Worm (Caenorhabditis elegans) whole organism, L4 larva: Measurements from ENCODE around the gene K07E8.6.

Experiments
- D1046.2 ChIP-seq: fragments of 200-800 bp; sonication (Bioruptor generic); IDR thresholded peaks from 2 replicates; pipeline ENCODE4 v1.3.6; 2022; ENCODE audit warnings: missing genetic modification characterization, missing compliant biosample characterization
- F10B5.3 ChIP-seq: sonication (generic microtip); optimal IDR thresholded peaks from 2 replicates; lab custom pipeline; 2016; ENCODE audit warnings: mild to moderate bottlenecking, missing genetic modification characterization, missing compliant biosample characterization
- F49E8.2 ChIP-seq: sonication (generic microtip); optimal IDR thresholded peaks from 2 replicates; lab custom pipeline; 2016; ENCODE audit warnings: missing compliant biosample characterization, mild to moderate bottlenecking, missing genetic modification characterization, borderline replicate concordance
- T20F7.1 ChIP-seq: fragments of 200-800 bp; sonication (Bioruptor generic); optimal IDR thresholded peaks from 2 replicates; lab custom pipeline; 2018; ENCODE audit warnings: mild to moderate bottlenecking, missing genetic modification characterization, missing compliant biosample characterization
- aha-1 ChIP-seq: fragments of 150-350 bp; peaks from one replicate; lab custom pipeline; 2014; ENCODE audit warnings: missing biosample characterization, missing genetic modification characterization
- ama-1 ChIP-seq: fragments of 150-350 bp; optimal IDR thresholded peaks from 2 replicates; lab custom pipeline; 2014; ENCODE audit warnings: inconsistent platforms, mixed read lengths
- ceh-20 ChIP-seq: fragments of 200-800 bp; sonication (Bioruptor generic); IDR thresholded peaks from 2 replicates; pipeline ENCODE4 v1.3.6; 2022; ENCODE audit warnings: missing genetic modification reagents, missing genetic modification characterization, missing compliant biosample characterization
- ceh-32 ChIP-seq: sonication (generic microtip); optimal IDR thresholded peaks from 2 replicates; lab custom pipeline; 2016; ENCODE audit warnings: mild to moderate bottlenecking, missing genetic modification characterization, missing compliant biosample characterization; ENCODE audit not compliant: poor library complexity
- ceh-82 ChIP-seq: sonication (generic microtip); optimal IDR thresholded peaks from 2 replicates; lab custom pipeline; 2017; ENCODE audit warnings: missing biosample characterization, missing genetic modification characterization
- ctbp-1 ChIP-seq: fragments of 200-800 bp; sonication (Bioruptor generic); IDR thresholded peaks from 2 replicates; pipeline ENCODE4 v1.3.6; 2022; ENCODE audit warnings: missing genetic modification reagents, missing genetic modification characterization, missing compliant biosample characterization
- daf-16 ChIP-seq, 3 experiments: sonication (generic microtip); optimal IDR thresholded peaks; 2 replicates each; lab custom pipeline; 2016 to 2017; ENCODE audit warnings: missing genetic modification characterization in 3 of 3, missing genetic modification reagents in 3 of 3, mild to moderate bottlenecking in 2 of 3, missing compliant biosample characterization in 2 of 3, missing biosample characterization in 1 of 3, moderate library complexity in 1 of 3
- daf-8 ChIP-seq: fragments of 200-800 bp; sonication (Bioruptor generic); IDR thresholded peaks from 2 replicates; pipeline ENCODE4 v1.3.6; 2022; ENCODE audit warnings: missing genetic modification characterization, missing compliant biosample characterization
- dmd-6 ChIP-seq: fragments of 200-800 bp; sonication (Bioruptor generic); IDR thresholded peaks from 2 replicates; pipeline ENCODE4 v1.3.6; 2022; ENCODE audit warnings: missing genetic modification reagents, missing genetic modification characterization, missing compliant biosample characterization
- hlh-11 ChIP-seq: fragments of 200-800 bp; sonication (Bioruptor generic); optimal IDR thresholded peaks from 2 replicates; lab custom pipeline; 2018; ENCODE audit warnings: mild to moderate bottlenecking, missing genetic modification characterization, missing compliant biosample characterization
- hlh-30 ChIP-seq: sonication (generic microtip); optimal IDR thresholded peaks from 2 replicates; lab custom pipeline; 2017; ENCODE audit warnings: antibody characterized with exemption, mild to moderate bottlenecking, missing genetic modification characterization, missing compliant biosample characterization; ENCODE audit not compliant: insufficient read depth
- lim-7 ChIP-seq: fragments of 200-800 bp; sonication (Bioruptor generic); IDR thresholded peaks from 2 replicates; pipeline ENCODE4 v1.3.6; 2022; ENCODE audit warnings: missing genetic modification characterization, missing compliant biosample characterization
- lin-38 ChIP-seq: fragments of 200-800 bp; sonication (Bioruptor generic); IDR thresholded peaks from 2 replicates; pipeline ENCODE4 v1.3.6; 2022; ENCODE audit warnings: missing genetic modification reagents, missing genetic modification characterization, missing compliant biosample characterization
- mdt-29 ChIP-seq: fragments of 200-800 bp; sonication (Bioruptor generic); IDR thresholded peaks from 2 replicates; pipeline ENCODE4 v1.3.6; 2022; ENCODE audit warnings: missing genetic modification reagents, missing genetic modification characterization, missing compliant biosample characterization
- mes-2 ChIP-seq: sonication (generic microtip); optimal IDR thresholded peaks from 2 replicates; lab custom pipeline; 2016; ENCODE audit warnings: missing genotype, mild to moderate bottlenecking, missing genetic modification characterization, missing compliant biosample characterization; ENCODE audit not compliant: poor library complexity, severe bottlenecking
- nhr-111 ChIP-seq: fragments of 200-800 bp; sonication (Bioruptor generic); optimal IDR thresholded peaks from 2 replicates; lab custom pipeline; 2018; ENCODE audit warnings: mild to moderate bottlenecking, missing genetic modification characterization, missing compliant biosample characterization
- nhr-25 ChIP-seq: sonication (generic microtip); optimal IDR thresholded peaks from 2 replicates; lab custom pipeline; 2017; ENCODE audit warnings: missing genetic modification characterization, mild to moderate bottlenecking, missing compliant biosample characterization, antibody characterized with exemption, moderate library complexity, borderline replicate concordance; ENCODE audit not compliant: insufficient read depth
- nhr-76 ChIP-seq: fragments of 150-350 bp; optimal IDR thresholded peaks from 2 replicates; lab custom pipeline; 2014; ENCODE audit warnings: missing biosample characterization, missing genetic modification characterization
- nhr-77 ChIP-seq: fragments of 150-350 bp; optimal IDR thresholded peaks from 2 replicates; lab custom pipeline; 2014; ENCODE audit warnings: missing biosample characterization, missing genetic modification characterization
- set-16 ChIP-seq: fragments of 200-800 bp; sonication (Bioruptor generic); IDR thresholded peaks from 2 replicates; pipeline ENCODE4 v1.3.6; 2022; ENCODE audit warnings: missing genetic modification reagents, missing genetic modification characterization, missing compliant biosample characterization
- tag-97 ChIP-seq: fragments of 200-800 bp; sonication (Bioruptor generic); IDR thresholded peaks from 2 replicates; pipeline ENCODE4 v1.3.6; 2022; ENCODE audit warnings: missing genetic modification characterization, missing compliant biosample characterization
- tra-1 ChIP-seq: fragments of 200-800 bp; sonication (Bioruptor generic); IDR thresholded peaks from 2 replicates; pipeline ENCODE4 v1.3.6; 2022; ENCODE audit warnings: missing genetic modification reagents, missing genetic modification characterization, missing compliant biosample characterization
- unc-62 ChIP-seq, 3 experiments: fragments of 150-350 bp in 1 of 3; sonication (generic microtip); optimal IDR thresholded peaks in 2 of 3; peaks in 1 of 3; 1 replicate in 1 of 3; 2 replicates in 2 of 3; lab custom pipeline; 2014 to 2017; ENCODE audit warnings: missing biosample characterization in 3 of 3, missing genetic modification characterization in 3 of 3, missing genetic modification reagents in 3 of 3, missing genotype in 1 of 3
- zip-2 ChIP-seq: fragments of 150-350 bp; optimal IDR thresholded peaks from 2 replicates; lab custom pipeline; 2014; ENCODE audit warnings: missing biosample characterization, missing genetic modification characterization

Gene K07E8.6

DNA sequence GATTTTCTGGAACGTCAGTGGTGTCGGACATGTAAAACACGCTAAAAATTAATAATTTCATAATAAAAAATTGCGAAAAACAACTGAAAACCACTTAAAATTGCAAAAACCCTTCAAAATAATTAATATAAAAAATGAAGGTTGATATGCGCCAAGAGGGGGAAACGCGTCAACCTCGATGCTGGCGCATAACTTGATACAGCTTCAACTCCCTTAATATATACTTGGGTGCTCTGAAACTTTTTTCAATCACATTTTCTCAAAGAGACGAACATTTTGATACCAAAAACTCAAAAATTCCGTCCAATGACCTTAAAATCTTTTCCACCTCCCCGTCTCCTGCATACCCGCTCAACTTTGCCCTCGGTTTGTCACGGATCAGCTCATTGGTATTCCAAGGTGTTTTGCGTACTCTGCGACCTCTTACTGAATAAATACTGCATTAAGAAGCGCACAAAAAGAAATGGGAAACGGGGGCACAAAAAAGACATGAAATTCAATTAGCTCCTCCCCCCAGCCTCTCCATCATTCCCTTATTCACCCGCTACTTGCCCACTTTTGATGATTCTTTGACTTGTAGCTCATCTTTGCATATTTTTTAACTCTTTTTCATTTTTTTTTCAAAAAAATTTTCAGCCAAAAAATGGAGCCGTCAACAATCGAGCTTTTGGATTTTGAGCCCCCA lies 11.1 kb upstream of the K07E8.6 start, which contains the start of the genes K07E8.7 and frpr-14:
TSS of gene K07E8.7 (minus strand) at position 47 of the 685 bp plus-strand sequence.
TSS of gene frpr-14 (plus strand) at position 635 of the 685 bp plus-strand sequence.
- TF ChIP-seq aha-1 (tag; lab: Kevin White, UChicago) (peak; percentile 24), mes-2 (tag; lab: Kevin White, UChicago) (peak; percentile 32), mdt-29 (no peak), lin-38 (GFP tag; lab: Robert Waterston, UW) (peak; percentile 46)

DNA sequence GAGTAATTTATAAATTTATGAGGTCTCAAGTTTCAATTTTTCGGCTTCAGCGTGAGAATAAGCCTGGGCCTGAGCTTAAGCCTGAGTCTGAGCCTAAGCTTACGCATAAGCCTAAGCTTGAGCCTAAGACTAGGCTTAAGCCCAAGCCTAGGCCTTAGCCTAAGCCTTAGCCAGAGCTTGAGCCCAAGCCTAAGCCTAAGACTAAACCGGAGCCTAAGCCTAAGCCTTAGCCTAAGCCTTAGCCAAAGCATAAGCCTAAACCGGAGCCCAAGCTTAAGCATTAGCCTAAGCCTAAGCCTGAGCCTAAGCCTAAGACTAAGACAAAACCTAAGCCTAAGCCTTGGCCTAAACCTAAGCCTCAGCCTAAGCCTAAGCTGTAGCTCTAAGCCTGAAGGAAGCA lies 4.4 kb upstream of the K07E8.6 start:
- TF ChIP-seq tag-97 (no peak), F49E8.2 (no peak), hlh-11 (tag; lab: Kevin White, UChicago) (no peak), nhr-77 (no peak), daf-8 (GFP tag; lab: Robert Waterston, UW) (no peak), ceh-82 (tag; lab: Kevin White, UChicago) (no peak), ama-1 (no peak), ceh-32 (tag; lab: Kevin White, UChicago) (no peak), zip-2 (tag; lab: Kevin White, UChicago) (no peak), F10B5.3 (no peak), daf-16 (GFP tag; optimal IDR thresholded peaks at IDR 0.05; lab: Kevin White, UChicago) (no peak), daf-16 (tag; optimal IDR thresholded peaks at IDR 0.05; lab: Kevin White, UChicago) (no peak), ceh-20 (GFP tag; lab: Robert Waterston, UW) (no peak), nhr-25 (tag; lab: Kevin White, UChicago) (no peak)

DNA sequence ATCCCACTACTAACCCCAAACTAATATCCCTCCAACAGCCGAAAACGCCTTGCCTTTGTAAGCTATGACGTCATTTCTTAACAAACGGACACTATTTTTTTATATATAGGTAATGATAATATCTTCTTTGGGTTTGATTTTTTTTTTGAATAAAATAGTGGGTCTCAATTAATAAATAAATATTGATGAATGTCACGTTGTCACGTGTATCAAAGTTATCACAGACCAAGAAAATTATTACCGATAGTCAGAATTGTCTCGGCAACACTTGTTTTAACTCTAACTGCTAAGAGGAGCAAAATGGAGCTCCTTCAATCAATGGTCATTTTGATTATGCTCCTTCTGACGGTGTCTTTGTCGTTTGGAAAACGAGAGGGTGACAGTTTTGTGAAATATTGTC lies 5.4 kb downstream of the K07E8.6 start, which contains the start of gene T04B8.1:
TSS of gene T04B8.1 (plus strand) at position 301 of the 400 bp plus-strand sequence.
- TF ChIP-seq aha-1 (tag; lab: Kevin White, UChicago) (peak; percentile 29), T20F7.1 (no peak)

DNA sequence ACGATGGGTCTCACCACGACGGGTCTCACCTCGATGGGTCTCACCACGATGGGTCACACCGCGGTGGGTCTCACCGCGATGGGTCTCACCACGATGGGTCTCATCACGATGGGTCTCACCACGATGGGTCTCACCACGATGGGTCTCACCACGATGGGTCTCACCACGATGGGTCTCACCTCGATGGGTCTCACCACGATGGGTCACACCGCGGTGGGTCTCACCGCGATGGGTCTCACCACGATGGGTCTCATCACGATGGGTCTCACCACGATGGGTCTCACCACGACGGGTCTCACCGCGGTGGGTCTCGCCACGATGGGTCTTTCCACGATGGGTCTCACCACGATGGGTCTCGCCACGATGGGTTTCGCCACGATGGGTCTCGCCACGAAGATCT lies 6.2 kb downstream of the K07E8.6 start:
- TF ChIP-seq set-16 (GFP tag; lab: Robert Waterston, UW), result peak; percentile 81

DNA sequence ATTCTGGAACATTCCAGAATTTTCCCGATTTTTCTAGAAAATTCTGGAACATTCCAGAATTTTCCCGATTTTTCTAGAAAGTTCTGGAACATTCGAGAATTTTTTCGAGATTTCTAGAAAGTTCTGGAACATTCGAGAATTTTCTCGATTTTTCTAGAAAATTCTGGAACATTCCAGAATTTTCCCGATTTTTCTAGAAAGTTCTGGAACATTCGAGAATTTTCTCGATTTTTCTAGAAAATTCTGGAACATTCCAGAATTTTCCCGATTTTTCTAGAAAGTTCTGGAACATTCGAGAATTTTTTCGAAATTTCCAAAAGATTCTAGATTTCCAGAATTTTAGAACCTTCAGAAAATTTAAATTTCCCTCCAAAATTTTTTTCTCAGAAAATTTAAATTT lies 6.8 kb downstream of the K07E8.6 start:
- peak; percentile 48; the same call in 1 of the 2 replicates for TF ChIP-seq lim-7 (GFP tag; lab: Robert Waterston, UW)

DNA sequence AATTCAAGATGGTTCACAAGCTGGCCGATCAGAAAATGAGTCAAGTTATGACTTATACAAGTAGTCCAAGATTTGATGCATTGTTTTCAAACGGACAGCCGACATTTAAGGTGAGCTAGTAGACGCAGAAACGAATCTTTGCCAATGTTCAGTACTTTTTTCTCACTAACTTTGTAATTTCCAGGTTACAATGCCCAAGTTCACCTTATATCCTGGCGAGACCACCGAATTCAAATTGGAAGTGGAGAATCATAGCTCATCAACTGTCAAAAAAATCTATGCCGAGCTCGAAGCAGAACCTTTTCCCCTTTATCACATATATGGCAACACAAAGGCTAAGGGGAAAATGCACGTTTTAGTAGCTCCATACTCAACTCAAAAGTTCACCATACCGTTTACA lies 11.5 kb downstream of the K07E8.6 start:
- TF ChIP-seq ctbp-1 (GFP tag; lab: Robert Waterston, UW) (no peak), dmd-6 (GFP tag; lab: Robert Waterston, UW) (no peak), D1046.2 (no peak), unc-62 (GFP tag; optimal IDR thresholded peaks at IDR 0.05 in 1 of 2; lab: Kevin White, UChicago) (peak in 1 of 2 experiments; percentile 95), unc-62 (tag; optimal IDR thresholded peaks at IDR 0.05; lab: Kevin White, UChicago) (no peak)

DNA sequence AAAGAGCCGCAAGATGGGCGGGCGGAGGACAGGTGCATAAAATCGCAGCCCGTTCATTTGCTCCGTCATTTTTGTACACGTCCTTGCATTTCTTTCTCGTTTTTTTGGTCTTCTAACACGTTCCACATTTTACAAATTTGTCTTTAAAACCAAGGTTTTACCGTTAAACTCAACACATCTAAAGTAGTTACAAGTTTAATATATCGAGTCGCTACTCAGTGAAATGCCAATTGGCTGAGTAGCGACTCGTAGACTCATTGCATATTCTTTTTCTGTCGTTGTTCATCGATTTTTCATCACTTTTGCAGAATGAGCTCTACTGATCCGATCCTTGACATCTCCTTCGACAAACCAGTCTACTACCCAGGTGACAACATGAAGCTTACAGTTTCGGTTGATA lies 12.2 kb downstream of the K07E8.6 start, which contains the start of gene arrd-1:
TSS of gene arrd-1 (plus strand) at position 301 of the 400 bp plus-strand sequence.
- TF ChIP-seq nhr-111 (GFP tag; lab: Kevin White, UChicago) (no peak), dmd-6 (GFP tag; lab: Robert Waterston, UW) (no peak), hlh-30 (tag; lab: Kevin White, UChicago) (no peak), F49E8.2 (no peak), nhr-77 (no peak), daf-16 (GFP tag; optimal IDR thresholded peaks at IDR 0.05; lab: Kevin White, UChicago) (no peak), daf-16 (tag; optimal IDR thresholded peaks at IDR 0.05; lab: Kevin White, UChicago) (no peak), nhr-76 (no peak), tra-1 (GFP tag; lab: Robert Waterston, UW) (no peak)
